Worm (Caenorhabditis elegans) whole organism, midembryonic: ENCODE data around the gene Y102A11A.3.
"Not testable (repeated sequence)": the region's sequence is repeated elsewhere in the genome, so short reads cannot be mapped to it uniquely, and the experiment has no call there.

Experiments
- T22C8.4 ChIP-seq: fragments of 200-800 bp; sonication (Bioruptor generic); IDR thresholded peaks from 2 replicates; pipeline ENCODE4 v1.3.6; 2022; ENCODE audit warnings: missing genetic modification characterization, missing compliant biosample characterization
- cog-1 ChIP-seq: sonication (generic microtip); optimal IDR thresholded peaks from 2 replicates; lab custom pipeline; 2016; ENCODE audit warnings: missing genetic modification characterization, missing compliant biosample characterization
- flt-1 ChIP-seq: fragments of 200-800 bp; sonication (Bioruptor generic); IDR thresholded peaks from 2 replicates; pipeline ENCODE4 v1.3.6; 2022; ENCODE audit warnings: missing genetic modification characterization, missing compliant biosample characterization
- klf-2 ChIP-seq: fragments of 200-800 bp; sonication (Bioruptor generic); conservative IDR thresholded peaks from 2 replicates; pipeline ENCODE4 v1.3.6; 2022; ENCODE audit warnings: missing genetic modification reagents, missing genetic modification characterization, missing compliant biosample characterization
- med-1 ChIP-seq: sonication (generic microtip); optimal IDR thresholded peaks from 2 replicates; lab custom pipeline; 2017; ENCODE audit warnings: missing genetic modification characterization, mild to moderate bottlenecking, missing compliant biosample characterization, antibody characterized with exemption, missing genetic modification reagents; ENCODE audit not compliant: insufficient read depth
- ref-1 ChIP-seq: fragments of 200-800 bp; sonication (Bioruptor generic); conservative IDR thresholded peaks from 2 replicates; pipeline ENCODE4 v1.3.6; 2022; ENCODE audit warnings: missing genetic modification reagents, missing genetic modification characterization, missing compliant biosample characterization
- tab-1 ChIP-seq: fragments of 200-800 bp; sonication (Bioruptor generic); IDR thresholded peaks from 2 replicates; pipeline ENCODE4 v1.3.6; 2022; ENCODE audit warnings: missing genetic modification characterization, missing compliant biosample characterization
- ztf-23 ChIP-seq: fragments of 200-800 bp; sonication (Bioruptor generic); IDR thresholded peaks from 2 replicates; pipeline ENCODE4 v1.3.6; 2022; ENCODE audit warnings: missing genetic modification reagents, missing genetic modification characterization, missing compliant biosample characterization
- ztf-29 ChIP-seq: fragments of 200-800 bp; sonication (Bioruptor generic); IDR thresholded peaks from 2 replicates; pipeline ENCODE4 v1.3.6; 2022; ENCODE audit warnings: missing genetic modification reagents, missing genetic modification characterization, missing compliant biosample characterization

- TF ChIP-seq ztf-29 (GFP tag; lab: Robert Waterston, UW); med-1; cog-1 (tag; lab: Kevin White, UChicago); klf-2 (GFP tag; lab: Robert Waterston, UW); T22C8.4 (GFP tag; lab: Robert Waterston, UW): not testable (repeated sequence)
- TF ChIP-seq ref-1 (GFP tag; lab: Robert Waterston, UW) (peak; percentile 63; the same call in 1 of the 2 replicates), flt-1 (GFP tag; lab: Robert Waterston, UW) (peak; percentile 97), ztf-23 (GFP tag; lab: Robert Waterston, UW) (0 out of 2 replicates have a peak, but pooled peaks have one; percentile 61), tab-1 (peak; percentile 81)
Measured at ce11 chrX:2057828-2058418, 39.0 kb downstream of the Y102A11A.3 start.
